Fruit fly (Drosophila melanogaster) ovary, adult (tissue): ENCODE data around the gene CG3568.

Experiments used
- CG17801 ChIP-seq: fragments of 200-800 bp; optimal IDR thresholded peaks from 2 replicates; lab custom pipeline; 2019; ENCODE audit warnings: missing biosample characterization, mild to moderate bottlenecking, missing genetic modification characterization, moderate library complexity; ENCODE audit not compliant: partially characterized antibody

The CG3568 gene

DNA sequence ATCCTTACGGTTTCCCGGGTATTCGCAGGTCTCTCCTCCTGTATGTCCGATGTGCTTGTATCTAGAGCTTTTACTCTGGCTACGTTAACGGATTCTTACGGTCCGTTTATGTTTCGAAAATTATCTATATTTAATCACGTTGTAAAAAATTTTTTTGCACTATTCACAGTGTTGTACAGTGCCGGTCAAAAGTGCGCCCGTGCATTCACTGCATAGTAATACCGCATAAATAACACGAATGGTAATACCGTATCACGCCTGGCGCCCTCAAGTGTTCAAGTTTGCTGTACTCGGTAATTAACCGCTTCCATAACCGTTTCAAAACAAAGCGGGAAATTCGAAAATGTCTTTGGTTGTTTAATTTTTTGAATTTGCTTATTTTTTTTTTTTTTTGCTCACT lies 11.6 kb downstream of the CG3568 start, which contains the start of gene CG11444:
Gene CG11444, minus strand, starts transcription at position 400 of the 400 bp plus-strand sequence.
- peak; percentile 58 for TF ChIP-seq CG17801

DNA sequence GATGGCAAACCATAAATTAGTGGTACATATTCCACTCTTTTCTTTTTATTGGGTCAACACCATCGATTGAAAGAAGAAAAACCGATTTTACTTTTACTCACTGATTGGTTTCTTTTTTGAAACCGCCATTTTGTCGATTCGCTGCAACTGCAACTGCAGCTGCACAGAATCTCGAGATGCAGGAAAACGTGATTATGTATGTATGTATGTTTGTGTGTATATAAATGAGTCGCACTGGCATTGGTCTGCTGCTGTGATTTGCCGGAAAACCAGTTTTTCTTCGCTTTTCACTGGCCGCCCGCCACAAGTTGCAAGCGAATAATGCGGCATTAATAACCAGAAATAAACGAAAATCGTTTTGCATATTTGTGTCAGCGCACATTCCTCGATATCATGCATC lies 12.3 kb downstream of the CG3568 start:
- no peak for TF ChIP-seq CG17801

dm6 chrX:4555833-4556232 lies 13.4 kb downstream of the CG3568 start:
- TF ChIP-seq CG17801 = no peak

- no peak for TF ChIP-seq CG17801
Measured at dm6 chrX:4557772-4558171, 15.3 kb downstream of the CG3568 start, which contains the start of gene CG3546. Gene CG3546, plus strand, starts transcription at chrX:4558072.

- no peak for TF ChIP-seq CG17801
Measured at dm6 chrX:4560182-4560845, 17.9 kb downstream of the CG3568 start.

dm6 chrX:4563980-4564379 lies 21.6 kb downstream of the CG3568 start:
- no peak for TF ChIP-seq CG17801

dm6 chrX:4564962-4565361 lies 22.5 kb downstream of the CG3568 start:
- TF ChIP-seq CG17801 = no peak

DNA sequence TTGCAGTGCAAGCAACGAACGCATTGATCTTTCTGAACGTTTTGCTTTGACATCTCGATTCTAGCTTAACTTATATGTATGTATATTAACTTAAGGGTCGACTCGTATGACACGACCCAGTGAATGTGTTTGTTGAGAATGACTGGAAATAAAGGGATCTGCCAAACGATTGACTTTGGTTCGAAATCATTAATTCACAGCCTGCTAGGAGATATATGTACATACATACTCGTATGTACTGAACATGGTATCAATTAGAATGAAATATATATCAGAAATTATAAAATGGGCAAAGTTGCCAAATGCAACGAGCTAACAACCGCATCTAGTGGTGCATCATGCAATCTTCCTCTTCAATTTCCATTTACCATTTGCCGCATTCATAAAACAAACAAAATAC lies 29.4 kb downstream of the CG3568 start, which contains the start of gene CG12684:
Gene CG12684, minus strand, starts transcription at position 101 of the 400 bp plus-strand sequence.
- no peak for TF ChIP-seq CG17801

DNA sequence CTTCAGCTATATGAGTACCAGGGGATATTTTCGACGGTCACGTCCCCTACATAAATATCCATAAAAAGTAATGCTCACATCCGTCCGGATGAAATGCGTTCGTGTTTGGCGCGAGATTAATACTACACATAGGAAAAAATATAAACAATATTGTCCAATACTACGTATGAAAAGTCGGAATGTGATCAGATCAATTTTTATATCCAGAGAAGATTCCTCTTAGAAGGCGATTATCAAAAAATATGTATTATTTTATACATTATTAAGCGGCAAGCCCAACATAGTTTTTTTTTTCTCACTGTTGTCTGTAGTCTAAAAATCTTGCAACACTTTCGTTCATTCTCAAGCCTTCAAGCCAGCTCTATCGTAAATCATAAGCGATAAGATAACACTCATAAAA lies 31.5 kb downstream of the CG3568 start:
- TF ChIP-seq CG17801 = no peak

- TF ChIP-seq CG17801 = no peak
Measured at dm6 chrX:4581769-4582168, 39.3 kb downstream of the CG3568 start.

DNA sequence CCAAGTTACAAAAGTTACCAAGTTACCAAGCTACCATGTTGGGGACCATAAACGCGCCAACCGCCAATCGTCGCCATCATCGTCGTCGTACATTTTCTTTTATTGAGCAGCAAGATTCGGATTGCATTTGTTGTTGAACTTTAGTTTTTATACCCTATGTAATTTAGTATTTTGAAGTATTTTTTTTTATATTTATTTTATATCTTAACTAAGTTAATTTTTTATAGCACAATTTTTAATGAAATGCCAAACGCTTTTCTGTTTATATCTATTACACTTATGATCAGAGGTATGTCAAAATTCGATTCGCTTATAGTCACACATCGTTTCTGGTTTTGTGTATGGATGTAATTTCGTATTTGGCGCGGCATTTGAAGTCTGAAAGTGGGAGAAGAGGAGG lies 40.0 kb downstream of the CG3568 start:
- no peak for TF ChIP-seq CG17801

- no peak for TF ChIP-seq CG17801
Measured at dm6 chrX:4587584-4587983, 45.2 kb downstream of the CG3568 start.

DNA sequence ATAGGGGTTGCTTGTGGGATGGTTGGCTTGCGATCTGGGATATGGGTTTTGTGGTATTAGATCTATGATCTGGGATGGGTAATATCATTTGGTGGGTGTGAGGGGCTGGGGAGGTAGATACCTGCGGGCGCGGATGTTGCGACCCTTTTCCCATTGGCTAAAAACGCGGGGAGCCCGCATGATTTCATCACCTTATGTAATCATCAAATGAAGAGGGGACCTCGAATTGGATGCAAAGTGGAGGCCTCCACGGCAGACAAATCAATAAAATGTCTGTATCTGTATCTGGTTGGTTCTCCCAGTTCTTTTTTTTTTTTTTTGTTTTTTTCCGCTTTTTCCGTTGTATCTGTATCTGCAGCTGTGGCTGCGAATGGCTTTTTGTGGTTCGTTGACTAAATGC lies 46.6 kb downstream of the CG3568 start:
- no peak for TF ChIP-seq CG17801

DNA sequence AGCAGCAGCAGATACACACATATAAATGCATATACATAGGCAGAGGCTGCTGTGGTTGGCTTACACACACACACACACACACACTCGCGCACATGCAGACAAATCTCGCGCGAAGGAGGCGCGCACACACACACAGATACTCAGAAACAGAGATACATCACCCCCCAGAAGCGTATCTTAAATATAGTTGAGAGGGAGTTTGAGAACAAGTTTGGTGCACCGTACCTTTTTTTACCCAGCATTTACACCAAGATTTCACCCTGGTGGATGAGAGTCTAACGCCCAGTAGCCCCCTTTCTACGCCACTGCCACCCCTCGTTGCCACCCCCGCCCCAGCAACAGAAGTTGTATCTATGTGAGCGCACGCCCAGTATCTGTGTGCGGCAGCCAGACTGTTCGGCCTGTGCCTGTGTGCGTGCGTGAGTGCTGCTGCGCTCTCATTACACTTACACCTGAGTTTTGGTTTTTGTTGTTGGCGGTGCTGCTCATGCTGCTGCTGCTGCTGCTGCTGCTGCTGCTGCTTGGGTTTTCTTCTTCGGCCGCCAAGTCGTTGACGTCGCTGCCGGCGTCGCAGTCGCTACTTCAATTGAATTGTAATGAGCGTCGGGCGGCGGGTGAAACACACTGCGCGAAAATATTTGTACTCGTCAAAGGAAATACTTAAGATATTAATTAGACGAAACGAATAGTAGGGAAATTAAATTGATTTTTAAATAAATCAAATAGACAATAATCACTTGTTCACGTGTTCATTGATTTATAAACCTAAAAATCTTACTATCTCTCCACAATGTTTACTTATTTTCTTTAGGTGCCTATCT lies 47.7 kb downstream of the CG3568 start:
- peak; percentile 77 for TF ChIP-seq CG17801

DNA sequence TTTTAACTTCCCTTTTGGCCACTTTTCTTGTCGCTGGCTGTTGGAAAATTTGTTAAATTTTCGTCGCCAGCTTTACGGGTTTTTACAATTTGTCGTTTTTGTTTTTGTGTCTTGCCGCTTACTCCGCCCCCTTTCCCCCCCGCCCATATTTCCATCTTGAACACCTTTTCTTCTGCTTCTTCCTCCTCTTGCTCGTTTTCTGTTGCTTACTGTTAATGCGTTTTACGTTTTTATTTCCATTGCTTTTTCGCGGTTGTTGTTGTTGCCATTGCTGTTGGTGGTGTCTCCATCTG lies 48.3 kb downstream of the CG3568 start:
- peak; percentile 45 for TF ChIP-seq CG17801

DNA sequence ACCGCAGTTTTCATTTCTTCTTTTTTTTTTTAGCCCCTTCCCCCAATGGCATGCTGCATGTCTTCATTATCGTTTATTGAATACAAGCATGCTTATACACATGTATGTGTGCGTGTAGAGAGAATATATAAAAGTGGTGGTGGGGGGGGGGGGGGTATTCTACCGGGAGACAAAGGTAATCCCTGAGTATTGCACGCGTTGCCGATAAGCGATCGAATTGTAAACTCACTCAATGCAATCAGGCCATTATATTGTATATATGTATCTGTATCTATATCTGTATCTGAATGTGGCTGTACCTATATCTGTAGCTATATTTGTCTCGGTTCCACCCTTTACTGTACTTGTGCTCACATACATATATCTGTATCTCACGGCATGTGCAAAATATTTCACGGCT lies 49.8 kb downstream of the CG3568 start:
- no peak for TF ChIP-seq CG17801
